Worm (Caenorhabditis elegans): ENCODE data around the gene F36H9.5.

F36H9.5 gene

DNA sequence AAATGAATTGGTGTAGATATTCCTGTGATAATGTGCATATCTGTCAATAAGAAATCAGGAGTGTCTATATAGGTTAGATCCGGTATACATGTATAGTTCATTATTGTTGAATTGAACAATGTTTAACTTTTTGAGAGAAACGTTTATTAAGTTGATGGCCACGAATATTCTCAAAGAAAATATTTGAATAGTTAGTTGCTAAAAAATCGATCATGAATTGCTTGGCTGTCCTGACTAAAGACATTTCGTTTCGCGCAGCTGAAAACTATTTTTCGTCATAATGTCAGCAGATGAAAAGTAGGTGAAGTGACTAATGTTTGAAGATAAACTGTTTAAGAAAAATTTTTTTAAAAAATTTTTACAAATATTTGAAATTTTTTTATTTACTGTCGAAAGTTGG lies 30.4 kb downstream of the F36H9.5 start, which contains the start of gene srh-199:
Gene srh-199, minus strand, starts transcription at position 101 of the 400 bp plus-strand sequence.
- no peak for TF ChIP-seq nhr-76 (tag; optimal IDR thresholded peaks at IDR 0.05)
- no peak for TF ChIP-seq ceh-39 (tag; optimal IDR thresholded peaks at IDR 0.05)
- no peak for TF ChIP-seq nhr-28 (tag; optimal IDR thresholded peaks at IDR 0.05)
- no peak for TF ChIP-seq ceh-43 (GFP tag; optimal IDR thresholded peaks at IDR 0.05)
- no peak for TF ChIP-seq unc-62 (GFP tag; optimal IDR thresholded peaks at IDR 0.05)
- no peak for TF ChIP-seq cnd-1 (tag; optimal IDR thresholded peaks at IDR 0.05)
- TF ChIP-seq sem-2 (GFP tag; optimal IDR thresholded peaks at IDR 0.05): no peak
- no peak for TF ChIP-seq bed-3 (GFP tag; optimal IDR thresholded peaks at IDR 0.05)
- no peak for TF ChIP-seq zip-8 (tag; optimal IDR thresholded peaks at IDR 0.05)
- TF ChIP-seq lsy-2 (tag; optimal IDR thresholded peaks at IDR 0.05): no peak
- no peak for TF ChIP-seq blmp-1 (tag; optimal IDR thresholded peaks at IDR 0.05)
- TF ChIP-seq drap-1 (GFP tag; optimal IDR thresholded peaks at IDR 0.05): no peak
- TF ChIP-seq tbx-8 (GFP tag; optimal IDR thresholded peaks at IDR 0.05): no peak
- no peak for TF ChIP-seq lin-13 (tag; optimal IDR thresholded peaks at IDR 0.05)
- TF ChIP-seq nhr-237 (tag; optimal IDR thresholded peaks at IDR 0.05): no peak

DNA sequence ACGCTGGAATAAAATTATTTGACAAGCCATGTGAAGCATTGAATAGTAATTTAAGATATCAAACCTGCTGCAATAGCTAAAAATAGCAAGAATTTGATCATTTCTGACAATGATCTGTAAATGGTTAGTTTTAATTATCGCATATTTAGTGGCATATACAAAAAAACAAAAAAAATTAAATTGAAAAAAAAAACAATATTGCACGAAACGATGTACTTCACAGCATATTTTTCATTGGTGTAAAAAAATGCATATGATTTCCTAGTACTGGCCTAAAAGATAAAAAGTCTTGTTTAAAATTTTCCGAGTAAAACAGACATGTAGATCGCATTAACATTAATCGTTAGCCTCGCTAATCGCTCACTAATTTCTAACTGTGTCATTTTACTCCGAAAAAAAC lies 32.8 kb downstream of the F36H9.5 start, which contains the start of gene ZK697.8:
Gene ZK697.8, minus strand, starts transcription at position 101 of the 400 bp plus-strand sequence.
- no peak for TF ChIP-seq drap-1 (GFP tag; optimal IDR thresholded peaks at IDR 0.05)

DNA sequence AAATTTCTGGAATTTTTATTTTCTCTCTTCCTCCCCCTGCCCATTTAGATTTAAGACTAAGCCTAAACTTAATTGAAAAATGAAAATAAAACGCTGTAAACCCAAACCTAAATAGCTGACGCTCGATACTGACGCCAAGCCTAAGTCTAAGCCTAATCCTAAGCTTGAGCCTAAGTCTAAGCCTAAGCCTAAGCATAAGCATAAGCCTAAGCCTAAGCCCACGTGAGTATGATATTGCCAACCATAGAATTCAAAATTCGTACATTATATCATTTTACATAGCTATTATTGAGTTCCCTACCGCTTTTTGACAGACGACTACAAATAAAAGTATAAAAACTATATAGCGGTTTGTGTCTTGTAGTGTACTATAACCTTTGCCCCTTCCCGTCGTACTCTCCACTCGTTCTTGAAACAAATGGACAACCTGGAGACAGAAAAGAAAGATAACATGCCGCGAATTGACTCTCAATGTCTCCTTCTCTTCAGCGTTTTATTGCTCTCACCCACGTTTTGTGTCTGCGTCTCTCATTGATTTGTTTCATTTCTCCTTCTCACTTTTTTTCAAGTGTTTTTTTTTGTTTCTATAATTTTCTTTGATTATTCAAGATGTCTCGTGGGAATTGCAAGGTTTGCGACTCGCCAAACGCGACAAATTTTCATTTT lies 38.5 kb downstream of the F36H9.5 start, which contains the start of gene nhr-256:
Gene nhr-256, plus strand, starts transcription at position 567 of the 666 bp plus-strand sequence.
- TF ChIP-seq nhr-28 (tag; optimal IDR thresholded peaks at IDR 0.05) (peak; percentile 74), nhr-12 (tag; optimal IDR thresholded peaks at IDR 0.05) (peak; percentile 78), unc-39 (tag; optimal IDR thresholded peaks at IDR 0.05) (no peak), sptf-1 (tag; optimal IDR thresholded peaks at IDR 0.05) (no peak), nhr-237 (tag; optimal IDR thresholded peaks at IDR 0.05) (peak; percentile 71), pha-4 (tag; optimal IDR thresholded peaks at IDR 0.05) (peak; percentile 68), mls-2 (tag; optimal IDR thresholded peaks at IDR 0.05) (no peak), bed-3 (GFP tag; optimal IDR thresholded peaks at IDR 0.05) (no peak), ces-1 (GFP tag; optimal IDR thresholded peaks at IDR 0.05) (peak; percentile 55), lsy-2 (tag; optimal IDR thresholded peaks at IDR 0.05) (no peak), mab-5 (tag; optimal IDR thresholded peaks at IDR 0.05) (no peak), mep-1 (tag; optimal IDR thresholded peaks at IDR 0.05) (peak; percentile 19), nhr-76 (tag; optimal IDR thresholded peaks at IDR 0.05) (no peak), nhr-2 (tag; optimal IDR thresholded peaks at IDR 0.05) (no peak), cnd-1 (tag; optimal IDR thresholded peaks at IDR 0.05) (no peak), unc-62 (GFP tag; optimal IDR thresholded peaks at IDR 0.05) (peak; percentile 52), drap-1 (GFP tag; optimal IDR thresholded peaks at IDR 0.05) (no peak), snpc-4 (tag; optimal IDR thresholded peaks at IDR 0.05) (no peak), zip-8 (tag; optimal IDR thresholded peaks at IDR 0.05) (no peak), ceh-43 (GFP tag; optimal IDR thresholded peaks at IDR 0.05) (no peak), M03D4.4 (tag; optimal IDR thresholded peaks at IDR 0.05) (no peak), ztf-11 (tag; optimal IDR thresholded peaks at IDR 0.05) (no peak), lin-13 (tag; optimal IDR thresholded peaks at IDR 0.05) (no peak), blmp-1 (tag; optimal IDR thresholded peaks at IDR 0.05) (no peak), hlh-1 (tag; optimal IDR thresholded peaks at IDR 0.05) (no peak), elt-3 (tag; optimal IDR thresholded peaks at IDR 0.05) (peak; percentile 48), sem-2 (GFP tag; optimal IDR thresholded peaks at IDR 0.05) (no peak), ham-2 (GFP tag; optimal IDR thresholded peaks at IDR 0.05) (peak; percentile 65), tbx-8 (GFP tag; optimal IDR thresholded peaks at IDR 0.05) (no peak), lin-32 (GFP tag; optimal IDR thresholded peaks at IDR 0.05) (no peak), ceh-39 (tag; optimal IDR thresholded peaks at IDR 0.05) (no peak), unc-120 (tag; optimal IDR thresholded peaks at IDR 0.05; ENCODE audit: poor library complexity, severe bottlenecking) (no peak), flh-1 (GFP tag; optimal IDR thresholded peaks at IDR 0.05) (no peak), elt-1 (tag; optimal IDR thresholded peaks at IDR 0.05; ENCODE audit: borderline replicate concordance, insufficient read depth) (no peak), ceh-83 (GFP tag; optimal IDR thresholded peaks at IDR 0.05) (no peak)

Measured in whole organism, mixed stage, embryonic.